Worm (Caenorhabditis elegans) whole organism, young adult: ENCODE data around the gene K08H10.6.
A peak's percentile ranks its signal among the peaks of the same experiment; 100 is the strongest.

Source experiments
- B0261.1 ChIP-seq: sonication (generic microtip); optimal IDR thresholded peaks from 2 replicates; lab custom pipeline; 2016; ENCODE audit warnings: mild to moderate bottlenecking, missing genetic modification characterization, moderate library complexity, missing compliant biosample characterization
- C17E4.6 ChIP-seq: fragments of 200-800 bp; sonication (Bioruptor generic); IDR thresholded peaks from 2 replicates; pipeline ENCODE4 v1.3.6; 2022; ENCODE audit warnings: missing genetic modification reagents, missing genetic modification characterization, missing compliant biosample characterization
- F23B12.7 ChIP-seq: sonication (generic microtip); optimal IDR thresholded peaks from 2 replicates; lab custom pipeline; 2017; ENCODE audit warnings: missing genetic modification characterization, mild to moderate bottlenecking, missing compliant biosample characterization, antibody characterized with exemption, moderate library complexity; ENCODE audit not compliant: insufficient read depth
- F55B11.4 ChIP-seq: sonication (generic microtip); optimal IDR thresholded peaks from 2 replicates; lab custom pipeline; 2016; ENCODE audit warnings: missing compliant biosample characterization, missing genetic modification characterization, borderline replicate concordance; ENCODE audit not compliant: insufficient read depth
- F57C9.4 ChIP-seq: sonication (generic microtip); optimal IDR thresholded peaks from 2 replicates; lab custom pipeline; 2017; ENCODE audit warnings: mild to moderate bottlenecking, missing genetic modification characterization, missing compliant biosample characterization
- K11D2.4 ChIP-seq: fragments of 200-800 bp; sonication (Bioruptor generic); IDR thresholded peaks from 2 replicates; pipeline ENCODE4 v1.3.6; 2022; ENCODE audit warnings: missing genetic modification reagents, missing genetic modification characterization, missing compliant biosample characterization
- K12H6.12 ChIP-seq: fragments of 200-800 bp; sonication (Bioruptor generic); optimal IDR thresholded peaks from 2 replicates; lab custom pipeline; 2018; ENCODE audit warnings: mild to moderate bottlenecking, missing genetic modification characterization, missing compliant biosample characterization
- Y56A3A.18 ChIP-seq: fragments of 200-800 bp; sonication (Bioruptor generic); IDR thresholded peaks from 2 replicates; pipeline ENCODE4 v1.3.6; 2022; ENCODE audit warnings: missing genetic modification reagents, missing genetic modification characterization, missing compliant biosample characterization
- Y79H2A.3 ChIP-seq: fragments of 200-800 bp; sonication (Bioruptor generic); conservative IDR thresholded peaks from 2 replicates; pipeline ENCODE4 v1.3.6; 2022; ENCODE audit warnings: missing genetic modification reagents, missing genetic modification characterization, missing compliant biosample characterization
- akir-1 ChIP-seq: fragments of 200-800 bp; sonication (Bioruptor generic); optimal IDR thresholded peaks from 2 replicates; lab custom pipeline; 2018; ENCODE audit warnings: mild to moderate bottlenecking, missing genetic modification characterization, moderate library complexity, missing compliant biosample characterization
- ama-1 ChIP-seq, 3 experiments: fragments of 150-350 bp in 1 of 3; sonication (generic microtip) in 2 of 3; optimal IDR thresholded peaks; 2 replicates each; lab custom pipeline; 2014 to 2018; ENCODE audit warnings: missing biosample characterization in 2 of 3, missing genetic modification characterization in 2 of 3, missing genetic modification reagents in 2 of 3
- aptf-2 ChIP-seq: fragments of 200-800 bp; sonication (Bioruptor generic); conservative IDR thresholded peaks from 2 replicates; pipeline ENCODE4 v1.3.6; 2022; ENCODE audit warnings: missing genetic modification reagents, missing genetic modification characterization, missing compliant biosample characterization
- cebp-2 ChIP-seq: fragments of 200-800 bp; sonication (Bioruptor generic); IDR thresholded peaks from 2 replicates; pipeline ENCODE4 v1.3.6; 2022; ENCODE audit warnings: missing genetic modification characterization, missing compliant biosample characterization
- ceh-100 ChIP-seq: fragments of 200-800 bp; sonication (Bioruptor generic); IDR thresholded peaks from 2 replicates; pipeline ENCODE4 v1.3.6; 2022; ENCODE audit warnings: missing genetic modification reagents, missing genetic modification characterization, missing compliant biosample characterization
- ceh-27 ChIP-seq: fragments of 200-800 bp; sonication (Bioruptor generic); optimal IDR thresholded peaks from 2 replicates; lab custom pipeline; 2018; ENCODE audit warnings: mild to moderate bottlenecking, missing genetic modification characterization, moderate library complexity, missing compliant biosample characterization
- ceh-40 ChIP-seq: fragments of 200-800 bp; sonication (Bioruptor generic); IDR thresholded peaks from 2 replicates; pipeline ENCODE4 v1.3.6; 2022; ENCODE audit warnings: missing genetic modification characterization, missing compliant biosample characterization
- ceh-58 ChIP-seq: fragments of 200-800 bp; sonication (Bioruptor generic); IDR thresholded peaks from 2 replicates; pipeline ENCODE4 v1.3.6; 2022; ENCODE audit warnings: missing genetic modification characterization, missing compliant biosample characterization
- chd-7 ChIP-seq: sonication (generic microtip); optimal IDR thresholded peaks from 2 replicates; lab custom pipeline; 2016; ENCODE audit warnings: mild to moderate bottlenecking, missing genetic modification characterization, moderate library complexity, missing compliant biosample characterization
- dpff-1 ChIP-seq: sonication (generic microtip); optimal IDR thresholded peaks from 2 replicates; lab custom pipeline; 2017; ENCODE audit warnings: mild to moderate bottlenecking, missing genetic modification characterization, missing compliant biosample characterization
- dpl-1 ChIP-seq: fragments of 150-350 bp; optimal IDR thresholded peaks from 2 replicates; lab custom pipeline; 2014; ENCODE audit warnings: missing biosample characterization, missing genetic modification reagents, missing genetic modification characterization
- egrh-3 ChIP-seq: fragments of 200-800 bp; sonication (Bioruptor generic); IDR thresholded peaks from 2 replicates; pipeline ENCODE4 v1.3.6; 2022; ENCODE audit warnings: missing genetic modification reagents, missing genetic modification characterization, missing compliant biosample characterization
- ets-4 ChIP-seq: fragments of 200-800 bp; sonication (Bioruptor generic); optimal IDR thresholded peaks from 2 replicates; lab custom pipeline; 2018; ENCODE audit warnings: mild to moderate bottlenecking, missing genetic modification characterization, missing compliant biosample characterization
- hlh-12 ChIP-seq: sonication (generic microtip); optimal IDR thresholded peaks from 2 replicates; lab custom pipeline; 2016; ENCODE audit warnings: missing genetic modification characterization, missing compliant biosample characterization
- hmg-20 ChIP-seq: fragments of 200-800 bp; sonication (Bioruptor generic); IDR thresholded peaks from 2 replicates; pipeline ENCODE4 v1.3.6; 2022; ENCODE audit warnings: missing genetic modification reagents, missing genetic modification characterization, missing compliant biosample characterization
- hsf-1 ChIP-seq: fragments of 200-800 bp; sonication (Bioruptor generic); IDR thresholded peaks from 2 replicates; pipeline ENCODE4 v1.3.6; 2022; ENCODE audit warnings: missing genetic modification reagents, missing genetic modification characterization, missing compliant biosample characterization
- let-526 ChIP-seq: fragments of 200-800 bp; sonication (Bioruptor generic); IDR thresholded peaks from 2 replicates; pipeline ENCODE4 v1.3.6; 2022; ENCODE audit warnings: missing genetic modification reagents, missing genetic modification characterization, missing compliant biosample characterization
- lin-40 ChIP-seq: sonication (generic microtip); optimal IDR thresholded peaks from 2 replicates; lab custom pipeline; 2016; ENCODE audit warnings: missing genetic modification characterization, mild to moderate bottlenecking, missing compliant biosample characterization, missing genotype, missing genetic modification reagents
- lin-54 ChIP-seq: fragments of 200-800 bp; sonication (Bioruptor generic); optimal IDR thresholded peaks from 2 replicates; lab custom pipeline; 2018; ENCODE audit warnings: mild to moderate bottlenecking, missing genetic modification characterization, missing compliant biosample characterization
- mcd-1 ChIP-seq: fragments of 200-800 bp; sonication (Bioruptor generic); IDR thresholded peaks from 2 replicates; pipeline ENCODE4 v1.3.6; 2022; ENCODE audit warnings: missing genetic modification reagents, missing genetic modification characterization, missing compliant biosample characterization
- nfya-2 ChIP-seq: fragments of 200-800 bp; sonication (Bioruptor generic); IDR thresholded peaks from 2 replicates; pipeline ENCODE4 v1.3.6; 2022; ENCODE audit warnings: missing genetic modification reagents, missing genetic modification characterization, missing compliant biosample characterization
- nfyb-1 ChIP-seq: fragments of 200-800 bp; sonication (Bioruptor generic); IDR thresholded peaks from 2 replicates; pipeline ENCODE4 v1.3.6; 2022; ENCODE audit warnings: missing genetic modification reagents, missing genetic modification characterization, missing compliant biosample characterization
- nhr-179 ChIP-seq: sonication (generic microtip); optimal IDR thresholded peaks from 2 replicates; lab custom pipeline; 2016; ENCODE audit warnings: mild to moderate bottlenecking, missing genetic modification characterization, missing compliant biosample characterization
- nhr-80 ChIP-seq: sonication (generic microtip); optimal IDR thresholded peaks from 2 replicates; lab custom pipeline; 2016; ENCODE audit warnings: missing genetic modification characterization, missing compliant biosample characterization
- pbrm-1 ChIP-seq: fragments of 200-800 bp; sonication (Bioruptor generic); IDR thresholded peaks from 2 replicates; pipeline ENCODE4 v1.3.6; 2022; ENCODE audit warnings: missing genetic modification reagents, missing genetic modification characterization, missing compliant biosample characterization
- rec-8 ChIP-seq, 2 experiments: sonication (generic microtip); optimal IDR thresholded peaks; 2 replicates each; lab custom pipeline; 2016; ENCODE audit warnings: mild to moderate bottlenecking in 2 of 2, missing genetic modification characterization in 2 of 2, missing genetic modification reagents in 2 of 2, missing genotype in 2 of 2, missing biosample characterization in 1 of 2, missing compliant biosample characterization in 1 of 2, moderate library complexity in 1 of 2
- sdz-38 ChIP-seq: sonication (generic microtip); optimal IDR thresholded peaks from 2 replicates; lab custom pipeline; 2016; ENCODE audit warnings: missing genotype, missing genetic modification characterization, missing compliant biosample characterization
- sea-2 ChIP-seq: fragments of 200-800 bp; sonication (Bioruptor generic); IDR thresholded peaks from 2 replicates; pipeline ENCODE4 v1.3.6; 2022; ENCODE audit warnings: missing genetic modification characterization, missing compliant biosample characterization
- somi-1 ChIP-seq: fragments of 200-800 bp; sonication (Bioruptor generic); optimal IDR thresholded peaks from 2 replicates; lab custom pipeline; 2018; ENCODE audit warnings: mild to moderate bottlenecking, missing genetic modification characterization, missing compliant biosample characterization
- tbp1 ChIP-seq: fragments of 200-800 bp; sonication (Bioruptor generic); optimal IDR thresholded peaks from 2 replicates; lab custom pipeline; 2018; ENCODE audit warnings: mild to moderate bottlenecking, missing genetic modification characterization, missing compliant biosample characterization
- unc-62 ChIP-seq: fragments of 150-350 bp; optimal IDR thresholded peaks from 2 replicates; lab custom pipeline; 2014; ENCODE audit warnings: missing biosample characterization, missing genetic modification reagents, missing genetic modification characterization
- zfh-2 ChIP-seq: fragments of 200-800 bp; sonication (Bioruptor generic); conservative IDR thresholded peaks from 2 replicates; pipeline ENCODE4 v1.3.6; 2022; ENCODE audit warnings: missing genetic modification reagents, missing genetic modification characterization, missing compliant biosample characterization
- ztf-18 ChIP-seq: sonication (generic microtip); optimal IDR thresholded peaks from 2 replicates; lab custom pipeline; 2016; ENCODE audit warnings: missing genotype, mild to moderate bottlenecking, missing genetic modification characterization, missing compliant biosample characterization
- ztf-25 ChIP-seq: fragments of 200-800 bp; sonication (Bioruptor generic); IDR thresholded peaks from 2 replicates; pipeline ENCODE4 v1.3.6; 2022; ENCODE audit warnings: missing genetic modification reagents, missing genetic modification characterization, missing compliant biosample characterization
- ztf-26 ChIP-seq: sonication (generic microtip); optimal IDR thresholded peaks from 2 replicates; lab custom pipeline; 2017; ENCODE audit warnings: missing genetic modification characterization, missing compliant biosample characterization
- ztf-28 ChIP-seq: fragments of 200-800 bp; sonication (Bioruptor generic); IDR thresholded peaks from 2 replicates; pipeline ENCODE4 v1.3.6; 2022; ENCODE audit warnings: missing genetic modification reagents, missing genetic modification characterization, missing compliant biosample characterization
- ztf-3 ChIP-seq: fragments of 200-800 bp; sonication (Bioruptor generic); optimal IDR thresholded peaks from 2 replicates; lab custom pipeline; 2018; ENCODE audit warnings: mild to moderate bottlenecking, missing genetic modification characterization, missing compliant biosample characterization

The K08H10.6 gene

ce11 chrV:9995791-9996190 lies at the start of gene K08H10.6:
K08H10.6 (minus strand) TSS chrV:9995891.
- TF ChIP-seq Y79H2A.3 (GFP tag; lab: Robert Waterston, UW), result no peak

ce11 chrV:10044735-10045134 lies 49.0 kb upstream of the K08H10.6 start:
- TF ChIP-seq mcd-1 (GFP tag; lab: Robert Waterston, UW), result no peak
- no peak for TF ChIP-seq ztf-25
- no peak for TF ChIP-seq F57C9.4 (tag; lab: Kevin White, UChicago)
- no peak for TF ChIP-seq dpl-1
- TF ChIP-seq rec-8 (tag; optimal IDR thresholded peaks at IDR 0.05; lab: Kevin White, UChicago), result no peak
- no peak for TF ChIP-seq ceh-40 (GFP tag; lab: Robert Waterston, UW)

- TF ChIP-seq dpff-1 (no peak), hsf-1 (no peak), pbrm-1 (GFP tag; lab: Robert Waterston, UW) (no peak), C17E4.6 (no peak), lin-54 (GFP tag; lab: Kevin White, UChicago) (no peak), nhr-179 (no peak), nhr-80 (no peak), chd-7 (tag; lab: Kevin White, UChicago) (no peak), ztf-3 (GFP tag; lab: Kevin White, UChicago) (no peak), lin-40 (tag; lab: Kevin White, UChicago) (peak; percentile 77), ztf-28 (GFP tag; lab: Robert Waterston, UW) (no peak), ztf-18 (tag; lab: Kevin White, UChicago) (no peak), nfya-2 (GFP tag; lab: Robert Waterston, UW) (no peak), tbp1 (GFP tag; lab: Kevin White, UChicago) (peak; percentile 24), let-526 (GFP tag; lab: Robert Waterston, UW) (no peak), ceh-58 (no peak), aptf-2 (GFP tag; lab: Robert Waterston, UW) (no peak), Y56A3A.18 (GFP tag; lab: Robert Waterston, UW) (no peak), ceh-27 (GFP tag; lab: Kevin White, UChicago) (peak; percentile 25), ama-1 (optimal IDR thresholded peaks at IDR 0.05; lab: Kevin White, UChicago) (no peak), ama-1 (GFP tag; optimal IDR thresholded peaks at IDR 0.05; lab: Kevin White, UChicago) (no peak), unc-62 (GFP tag; lab: Kevin White, UChicago) (no peak), F55B11.4 (tag; lab: Kevin White, UChicago) (no peak), hlh-12 (tag; lab: Kevin White, UChicago) (no peak), F23B12.7 (tag; lab: Kevin White, UChicago) (no peak), sdz-38 (tag; lab: Kevin White, UChicago) (no peak), akir-1 (GFP tag; lab: Kevin White, UChicago) (no peak), egrh-3 (GFP tag; lab: Robert Waterston, UW) (peak; percentile 25; the same call in 1 of the 2 replicates), cebp-2 (GFP tag; lab: Robert Waterston, UW) (no peak), sea-2 (no peak), ztf-26 (tag; lab: Kevin White, UChicago) (peak; percentile 53), ceh-100 (no peak), K11D2.4 (GFP tag; lab: Robert Waterston, UW) (no peak), B0261.1 (tag; lab: Kevin White, UChicago) (no peak), ets-4 (GFP tag; lab: Kevin White, UChicago) (no peak), somi-1 (GFP tag; lab: Kevin White, UChicago) (peak; percentile 75), hmg-20 (GFP tag; lab: Robert Waterston, UW) (no peak), K12H6.12 (tag; lab: Kevin White, UChicago) (peak; percentile 40), nfyb-1 (no peak), zfh-2 (GFP tag; lab: Robert Waterston, UW) (no peak)
Measured at ce11 chrV:10043234-10043796, 47.6 kb upstream of the K08H10.6 start, which contains the start of gene T06E8.8. T06E8.8 (plus strand) TSS chrV:10043746.
